Fruit fly (Drosophila melanogaster) whole organism, wandering third instar larva: ENCODE results near the gene pall.
A peak's percentile ranks its signal among the peaks of the same experiment; 100 is the strongest.

Experiments used
- Abd-B ChIP-seq: fragments of >200 bp; optimal IDR thresholded peaks from 2 replicates; lab custom pipeline; 2017; ENCODE audit warnings: missing biosample characterization, missing genetic modification characterization
- CG32264 ChIP-seq: fragments of 200-800 bp; sonication (Bioruptor generic); optimal IDR thresholded peaks from 2 replicates; lab custom pipeline; 2016; ENCODE audit warnings: missing biosample characterization, missing genetic modification characterization
- CG9705 ChIP-seq: fragments of 200-800 bp; sonication (Bioruptor generic); optimal IDR thresholded peaks from 2 replicates; lab custom pipeline; 2018; ENCODE audit warnings: missing biosample characterization, mild to moderate bottlenecking, missing genetic modification characterization
- CrebA ChIP-seq: fragments of 200-800 bp; sonication (Bioruptor generic); optimal IDR thresholded peaks from 2 replicates; lab custom pipeline; 2016; ENCODE audit warnings: missing biosample characterization, mild to moderate bottlenecking, missing genetic modification characterization, borderline replicate concordance
- Dfd ChIP-seq: fragments of >200 bp; optimal IDR thresholded peaks from 2 replicates; lab custom pipeline; 2017; ENCODE audit warnings: missing biosample characterization, missing genetic modification characterization
- Dif ChIP-seq: fragments of 200-275, 200-300 bp; sonication (Bioruptor generic); optimal IDR thresholded peaks from 2 replicates; lab custom pipeline; 2018; ENCODE audit warnings: missing biosample characterization, missing genetic modification characterization; ENCODE audit not compliant: partially characterized antibody
- GATAd ChIP-seq: sonication (Bioruptor generic); optimal IDR thresholded peaks from 2 replicates; lab custom pipeline; 2016; ENCODE audit warnings: missing biosample characterization, missing genetic modification characterization
- HLH106 ChIP-seq: fragments of 200-800 bp; optimal IDR thresholded peaks from 3 replicates; lab custom pipeline; 2019; ENCODE audit warnings: missing biosample characterization, mild to moderate bottlenecking, missing genetic modification characterization, moderate library complexity
- Hnf4 ChIP-seq: fragments of 200-800 bp; sonication (Bioruptor generic); optimal IDR thresholded peaks from 2 replicates; lab custom pipeline; 2016; ENCODE audit warnings: missing biosample characterization, mild to moderate bottlenecking, missing genetic modification characterization
- Hr78 ChIP-seq: fragments of >200 bp; optimal IDR thresholded peaks from 2 replicates; lab custom pipeline; 2017; ENCODE audit warnings: missing biosample characterization, missing genetic modification characterization
- Hr83 ChIP-seq: fragments of 200-300 bp; sonication (Bioruptor generic); optimal IDR thresholded peaks from 2 replicates; lab custom pipeline; 2016; ENCODE audit warnings: missing biosample characterization, mild to moderate bottlenecking, missing genetic modification characterization, moderate library complexity; ENCODE audit not compliant: poor library complexity, severe bottlenecking
- Jra ChIP-seq: sonication (Bioruptor generic); optimal IDR thresholded peaks from 2 replicates; lab custom pipeline; 2016; ENCODE audit warnings: missing biosample characterization, missing genetic modification characterization
- Mio ChIP-seq: sonication (Bioruptor generic); optimal IDR thresholded peaks from 2 replicates; lab custom pipeline; 2016; ENCODE audit warnings: missing biosample characterization, missing genetic modification characterization
- Myc ChIP-seq: fragments of >200 bp; optimal IDR thresholded peaks from 2 replicates; lab custom pipeline; 2017
- N ChIP-seq: fragments of >200 bp; optimal IDR thresholded peaks from 2 replicates; lab custom pipeline; 2018; ENCODE audit warnings: missing biosample characterization, missing external identifiers, missing genetic modification characterization
- OdsH ChIP-seq: fragments of 200-800 bp; sonication (Bioruptor generic); optimal IDR thresholded peaks from 2 replicates; lab custom pipeline; 2016; ENCODE audit warnings: missing biosample characterization, mild to moderate bottlenecking, missing genetic modification characterization
- Rel ChIP-seq, 2 experiments: fragments of 200-800 bp; sonication (Bioruptor generic) in 1 of 2; optimal IDR thresholded peaks; 2 replicates in 1 of 2; 3 replicates in 1 of 2; lab custom pipeline; 2016 to 2019; ENCODE audit warnings: mild to moderate bottlenecking in 2 of 2, missing biosample characterization in 2 of 2, missing genetic modification characterization in 2 of 2, moderate library complexity in 1 of 2
- Sp1 ChIP-seq: fragments of 200-800 bp; sonication (Bioruptor generic); optimal IDR thresholded peaks from 3 replicates; lab custom pipeline; 2019; ENCODE audit warnings: missing biosample characterization, mild to moderate bottlenecking, missing genetic modification characterization, moderate library complexity
- Vsx2 ChIP-seq: fragments of 200-300, 225-300 bp; sonication (Bioruptor generic); optimal IDR thresholded peaks from 2 replicates; lab custom pipeline; 2018; ENCODE audit warnings: missing biosample characterization, missing genetic modification characterization; ENCODE audit not compliant: partially characterized antibody
- br ChIP-seq: fragments of 200-800 bp; sonication (Bioruptor generic); optimal IDR thresholded peaks from 2 replicates; lab custom pipeline; 2016; ENCODE audit warnings: missing biosample characterization, missing genetic modification characterization
- brk ChIP-seq: fragments of 200-800 bp; sonication (Bioruptor generic); optimal IDR thresholded peaks from 2 replicates; lab custom pipeline; 2016; ENCODE audit warnings: missing biosample characterization, mild to moderate bottlenecking, missing genetic modification characterization
- dl ChIP-seq, 2 experiments: fragments of 175-275, 200-275 bp in 1 of 2; fragments of 200-275 bp in 1 of 2; sonication (Bioruptor generic); optimal IDR thresholded peaks; lab custom pipeline; 2018; ENCODE audit warnings: mild to moderate bottlenecking in 2 of 2, missing biosample characterization in 2 of 2, missing genetic modification characterization in 2 of 2, moderate library complexity in 2 of 2; ENCODE audit not compliant: partially characterized antibody in 2 of 2, insufficient read depth in 1 of 2
- dmrt93B ChIP-seq: fragments of 200-800 bp; sonication (Bioruptor generic); optimal IDR thresholded peaks from 2 replicates; lab custom pipeline; 2018; ENCODE audit warnings: missing biosample characterization, mild to moderate bottlenecking, missing genetic modification characterization
- dsf ChIP-seq: sonication (Bioruptor generic); optimal IDR thresholded peaks from 2 replicates; lab custom pipeline; 2016; ENCODE audit warnings: missing biosample characterization, missing genetic modification characterization, borderline replicate concordance
- ey ChIP-seq: fragments of 200-800 bp; sonication (Bioruptor generic); optimal IDR thresholded peaks from 2 replicates; lab custom pipeline; 2016; ENCODE audit warnings: missing biosample characterization, missing genetic modification characterization
- foxo ChIP-seq, 2 experiments: fragments of 200-800 bp; sonication (Bioruptor generic); optimal IDR thresholded peaks; 2 replicates in 1 of 2; 3 replicates in 1 of 2; lab custom pipeline; 2016 to 2017; ENCODE audit warnings: missing biosample characterization in 2 of 2, missing genetic modification characterization in 2 of 2
- fru ChIP-seq: fragments of 200-800 bp; sonication (Bioruptor generic); optimal IDR thresholded peaks from 3 replicates; lab custom pipeline; 2016; ENCODE audit warnings: missing biosample characterization, mild to moderate bottlenecking, missing genetic modification characterization
- h ChIP-seq: fragments of 200-800 bp; sonication (Bioruptor generic); optimal IDR thresholded peaks from 3 replicates; lab custom pipeline; 2016; ENCODE audit warnings: missing biosample characterization, mild to moderate bottlenecking, missing genetic modification characterization
- jim ChIP-seq: fragments of 175-275, 200-325 bp; sonication (Bioruptor generic); optimal IDR thresholded peaks from 2 replicates; lab custom pipeline; 2016; ENCODE audit warnings: missing biosample characterization, mild to moderate bottlenecking, missing genetic modification characterization
- lola ChIP-seq: fragments of >200 bp; optimal IDR thresholded peaks from 2 replicates; lab custom pipeline; 2017; ENCODE audit warnings: missing biosample characterization, missing genetic modification characterization
- pan ChIP-seq: fragments of >200 bp; optimal IDR thresholded peaks from 2 replicates; lab custom pipeline; 2017
- psq ChIP-seq: fragments of 200-800 bp; sonication (Bioruptor generic); optimal IDR thresholded peaks from 3 replicates; lab custom pipeline; 2017; ENCODE audit warnings: missing biosample characterization, mild to moderate bottlenecking, missing genetic modification characterization, moderate library complexity
- rgr ChIP-seq: fragments of 200-800 bp; sonication (Bioruptor generic); optimal IDR thresholded peaks from 3 replicates; lab custom pipeline; 2016; ENCODE audit warnings: missing biosample characterization, mild to moderate bottlenecking, missing genetic modification characterization
- sage ChIP-seq: fragments of 200-800 bp; sonication (Bioruptor generic); optimal IDR thresholded peaks from 2 replicates; lab custom pipeline; 2016; ENCODE audit warnings: missing biosample characterization, mild to moderate bottlenecking, missing genetic modification characterization
- sv ChIP-seq: fragments of 200-800 bp; sonication (Bioruptor generic); optimal IDR thresholded peaks from 3 replicates; lab custom pipeline; 2016; ENCODE audit warnings: missing biosample characterization, missing genetic modification characterization
- tai ChIP-seq: sonication (Bioruptor generic); optimal IDR thresholded peaks from 2 replicates; lab custom pipeline; 2016; ENCODE audit warnings: missing biosample characterization, missing genetic modification characterization
- usp ChIP-seq: fragments of >200 bp; optimal IDR thresholded peaks from 2 replicates; lab custom pipeline; 2017; ENCODE audit warnings: missing biosample characterization, missing genetic modification characterization
- woc ChIP-seq: sonication (Bioruptor generic); optimal IDR thresholded peaks from 2 replicates; lab custom pipeline; 2016; ENCODE audit warnings: missing biosample characterization, mild to moderate bottlenecking, missing genetic modification characterization

The pall gene

dm6 chr3L:9460775-9461491 lies 26.7 kb downstream of the pall start, which contains the start of the genes CG3434 and CG44838:
Gene CG3434 (minus strand): TSS chr3L:9460799.
Gene CG44838 (plus strand): TSS chr3L:9461050.
- TF ChIP-seq br (GFP tag; lab: Kevin White, UChicago) (peak; percentile 77), CrebA (GFP tag; lab: Kevin White, UChicago) (no peak), Vsx2 (no peak), dsf (GFP tag; lab: Kevin White, UChicago) (peak; percentile 70), tai (peak; percentile 69), N (GFP tag; lab: Kevin White, UChicago) (no peak), Dfd (GFP tag; lab: Kevin White, UChicago) (no peak), dmrt93B (GFP tag; lab: Kevin White, UChicago) (peak; percentile 42), dl (GFP tag; optimal IDR thresholded peaks at IDR 0.05; lab: Kevin White, UChicago; ENCODE audit: insufficient read depth in 1 of 2, partially characterized antibody in 2 of 2) (no peak), Myc (lab: Kevin White, UChicago) (peak; percentile 92), h (GFP tag; lab: Kevin White, UChicago) (peak; percentile 89), Hr83 (GFP tag; lab: Kevin White, UChicago) (peak; percentile 70), sage (GFP tag; lab: Kevin White, UChicago) (peak; percentile 78), jim (no peak), psq (GFP tag; lab: Kevin White, UChicago) (peak; percentile 85), OdsH (GFP tag; lab: Kevin White, UChicago) (peak; percentile 71), rgr (GFP tag; lab: Kevin White, UChicago) (peak; percentile 82), fru (GFP tag; lab: Kevin White, UChicago) (peak; percentile 77), Rel (GFP tag; optimal IDR thresholded peaks at IDR 0.05; lab: Kevin White, UChicago) (peak; percentile 34), Rel (tag; optimal IDR thresholded peaks at IDR 0.05; lab: Kevin White, UChicago) (peak; percentile 96), HLH106 (tag; lab: Kevin White, UChicago) (peak; percentile 76), CG9705 (peak; percentile 61), Jra (GFP tag; lab: Kevin White, UChicago) (peak; percentile 79), Sp1 (peak; percentile 73), sv (GFP tag; lab: Kevin White, UChicago) (peak; percentile 84), woc (GFP tag; lab: Kevin White, UChicago) (peak; percentile 79), foxo (GFP tag; optimal IDR thresholded peaks at IDR 0.05; lab: Kevin White, UChicago) (peak in 1 of 2 experiments; percentile 82), lola (GFP tag; lab: Kevin White, UChicago) (no peak), Hnf4 (peak; percentile 76), brk (GFP tag; lab: Kevin White, UChicago) (peak; percentile 57), ey (GFP tag; lab: Kevin White, UChicago) (peak; percentile 76)

dm6 chr3L:9457619-9458092 lies 29.9 kb downstream of the pall start, which contains the start of gene CG3437:
Gene CG3437 (minus strand): TSS chr3L:9457669.
- TF ChIP-seq Myc (lab: Kevin White, UChicago) (no peak), sage (GFP tag; lab: Kevin White, UChicago) (peak; percentile 98), dsf (GFP tag; lab: Kevin White, UChicago) (peak; percentile 96), tai (no peak), CG32264 (GFP tag; lab: Kevin White, UChicago) (peak; percentile 99), lola (GFP tag; lab: Kevin White, UChicago) (no peak), Jra (GFP tag; lab: Kevin White, UChicago) (peak; percentile 98), usp (GFP tag; lab: Kevin White, UChicago) (no peak), Abd-B (no peak), N (GFP tag; lab: Kevin White, UChicago) (no peak), CG9705 (peak; percentile 99), rgr (GFP tag; lab: Kevin White, UChicago) (peak; percentile 100), brk (GFP tag; lab: Kevin White, UChicago) (peak; percentile 98), br (GFP tag; lab: Kevin White, UChicago) (peak; percentile 99), Dif (no peak), Dfd (GFP tag; lab: Kevin White, UChicago) (peak; percentile 92), GATAd (GFP tag; lab: Kevin White, UChicago) (peak; percentile 98), dl (GFP tag; optimal IDR thresholded peaks at IDR 0.05; lab: Kevin White, UChicago; ENCODE audit: insufficient read depth in 1 of 2, partially characterized antibody in 2 of 2) (no peak), psq (GFP tag; lab: Kevin White, UChicago) (peak; percentile 97), Sp1 (peak; percentile 100), foxo (GFP tag; optimal IDR thresholded peaks at IDR 0.05; lab: Kevin White, UChicago) (peak; percentile 99 to 100), HLH106 (tag; lab: Kevin White, UChicago) (peak; percentile 99), jim (peak; percentile 91), fru (GFP tag; lab: Kevin White, UChicago) (peak; percentile 99), Hnf4 (peak; percentile 99), h (GFP tag; lab: Kevin White, UChicago) (peak; percentile 99), OdsH (GFP tag; lab: Kevin White, UChicago) (peak; percentile 99), Rel (GFP tag; optimal IDR thresholded peaks at IDR 0.05; lab: Kevin White, UChicago) (peak; percentile 95), Rel (tag; optimal IDR thresholded peaks at IDR 0.05; lab: Kevin White, UChicago) (peak; percentile 89), CrebA (GFP tag; lab: Kevin White, UChicago) (no peak), Mio (peak; percentile 97), sv (GFP tag; lab: Kevin White, UChicago) (peak; percentile 98), Hr78 (GFP tag; lab: Kevin White, UChicago) (no peak), woc (GFP tag; lab: Kevin White, UChicago) (peak; percentile 99), pan (lab: Kevin White, UChicago) (no peak), Hr83 (GFP tag; lab: Kevin White, UChicago) (peak; percentile 99), Vsx2 (no peak), ey (GFP tag; lab: Kevin White, UChicago) (peak; percentile 99), dmrt93B (GFP tag; lab: Kevin White, UChicago) (peak; percentile 99)
